Fruit fly (Drosophila melanogaster) whole organism, adult: ENCODE results near the gene CG15333.
A peak's percentile ranks its signal among the peaks of the same experiment; 100 is the strongest.

ENCODE experiments used
- CG11617 ChIP-seq: fragments of 200-800 bp; sonication (Bioruptor generic); optimal IDR thresholded peaks from 2 replicates; lab custom pipeline; 2017; ENCODE audit warnings: mild to moderate bottlenecking, missing biosample characterization, missing genetic modification reagents, missing genetic modification characterization
- CG12768 ChIP-seq: fragments of 200-800 bp; sonication (Bioruptor generic); optimal IDR thresholded peaks from 2 replicates; lab custom pipeline; 2017; ENCODE audit warnings: missing biosample characterization, missing genetic modification characterization, mild to moderate bottlenecking, moderate library complexity, missing genetic modification reagents
- CG14711 ChIP-seq: fragments of 200-800 bp; sonication (Bioruptor generic); optimal IDR thresholded peaks from 2 replicates; lab custom pipeline; 2018; ENCODE audit warnings: missing biosample characterization, mild to moderate bottlenecking, missing genetic modification characterization, moderate library complexity
- CG1620 ChIP-seq: fragments of 200-800 bp; sonication (Bioruptor generic); optimal IDR thresholded peaks from 2 replicates; lab custom pipeline; 2016; ENCODE audit warnings: missing biosample characterization, missing genetic modification characterization
- CG33017 ChIP-seq: fragments of 200-800 bp; sonication (Bioruptor generic); optimal IDR thresholded peaks from 2 replicates; lab custom pipeline; 2018; ENCODE audit warnings: missing biosample characterization, mild to moderate bottlenecking, missing genetic modification characterization, moderate library complexity
- CG5204 ChIP-seq: fragments of 200-800 bp; sonication (Bioruptor generic); optimal IDR thresholded peaks from 2 replicates; lab custom pipeline; 2016; ENCODE audit warnings: missing biosample characterization, missing genetic modification characterization
- CG7045 ChIP-seq: fragments of 200-800 bp; sonication (Bioruptor generic); optimal IDR thresholded peaks from 2 replicates; lab custom pipeline; 2017; ENCODE audit warnings: missing biosample characterization, mild to moderate bottlenecking, missing genetic modification characterization
- CG7101 ChIP-seq: fragments of 200-800 bp; sonication (Bioruptor generic); optimal IDR thresholded peaks from 2 replicates; lab custom pipeline; 2018; ENCODE audit warnings: missing biosample characterization, mild to moderate bottlenecking, missing genetic modification characterization, moderate library complexity
- Clk ChIP-seq: fragments of 200-800 bp; sonication (Bioruptor generic); optimal IDR thresholded peaks from 2 replicates; lab custom pipeline; 2017; ENCODE audit warnings: missing biosample characterization, missing genetic modification characterization
- Crg-1 ChIP-seq: fragments of 200-800 bp; sonication (Bioruptor generic); optimal IDR thresholded peaks from 2 replicates; lab custom pipeline; 2016; ENCODE audit warnings: missing biosample characterization, missing genetic modification characterization
- Hr96 ChIP-seq: fragments of 200-800 bp; sonication (Bioruptor generic); optimal IDR thresholded peaks from 2 replicates; lab custom pipeline; 2016; ENCODE audit warnings: missing biosample characterization, missing genetic modification characterization
- Mnt ChIP-seq: fragments of 200-800 bp; sonication (Bioruptor generic); optimal IDR thresholded peaks from 2 replicates; lab custom pipeline; 2016; ENCODE audit warnings: missing biosample characterization, mild to moderate bottlenecking, missing genetic modification characterization
- bab1 ChIP-seq: fragments of 200-800 bp; sonication (Bioruptor generic); optimal IDR thresholded peaks from 3 replicates; lab custom pipeline; 2019; ENCODE audit warnings: missing biosample characterization, mild to moderate bottlenecking, missing genetic modification characterization, moderate library complexity
- cic ChIP-seq: fragments of 200-800 bp; sonication (Bioruptor generic); optimal IDR thresholded peaks from 2 replicates; lab custom pipeline; 2017; ENCODE audit warnings: missing biosample characterization, mild to moderate bottlenecking, missing genetic modification characterization, moderate library complexity
- cnc ChIP-seq, 2 experiments: fragments of >200 bp; optimal IDR thresholded peaks; 2 replicates each; lab custom pipeline; 2017
- kay ChIP-seq: fragments of 200-800 bp; sonication (Bioruptor generic); peaks from one replicate; lab custom pipeline; 2016; ENCODE audit warnings: missing biosample characterization, missing genetic modification characterization, borderline replicate concordance
- ovo ChIP-seq: fragments of 200-800 bp; sonication (Bioruptor generic); optimal IDR thresholded peaks from 2 replicates; lab custom pipeline; 2016; ENCODE audit warnings: missing biosample characterization, missing genetic modification characterization
- pad ChIP-seq: fragments of 200-800 bp; sonication (Bioruptor generic); optimal IDR thresholded peaks from 3 replicates; lab custom pipeline; 2017; ENCODE audit warnings: missing biosample characterization, missing genetic modification characterization, mild to moderate bottlenecking, moderate library complexity, missing genetic modification reagents
- tj ChIP-seq: fragments of 200-800 bp; sonication (Bioruptor generic); optimal IDR thresholded peaks from 3 replicates; lab custom pipeline; 2017; ENCODE audit warnings: missing biosample characterization, mild to moderate bottlenecking, missing genetic modification characterization, moderate library complexity
- toe ChIP-seq: fragments of 200-800 bp; sonication (Bioruptor generic); optimal IDR thresholded peaks from 2 replicates; lab custom pipeline; 2016; ENCODE audit warnings: missing biosample characterization, missing genetic modification characterization

CG15333 gene

DNA sequence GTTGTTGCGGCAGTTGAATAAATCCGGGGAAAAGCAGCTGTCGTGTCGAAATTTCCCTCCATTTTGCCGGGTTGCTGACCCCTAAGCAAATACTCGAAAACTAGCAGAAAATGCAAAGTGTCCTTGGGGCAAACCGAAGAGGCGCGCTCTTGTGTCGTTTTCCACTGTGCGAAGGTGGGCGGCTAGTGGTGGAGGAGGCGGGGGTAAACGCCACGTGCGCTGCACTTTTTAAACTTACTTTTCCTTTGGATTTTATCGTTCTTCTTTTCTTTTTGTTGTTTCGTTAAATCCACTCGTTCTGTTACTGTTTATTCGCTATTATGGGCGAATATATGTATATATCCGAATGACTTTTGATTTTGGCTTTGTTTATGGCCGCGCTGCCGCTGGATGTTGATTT, 38.5 kb upstream of the CG15333 start:
- TF ChIP-seq ovo (GFP tag; lab: Kevin White, UChicago), result no peak
- no peak for TF ChIP-seq CG7045 (GFP tag; lab: Kevin White, UChicago)
- TF ChIP-seq tj, result no peak
- no peak for TF ChIP-seq toe (GFP tag; lab: Kevin White, UChicago)
- TF ChIP-seq pad (GFP tag; lab: Kevin White, UChicago), result no peak
- no peak for TF ChIP-seq CG11617
- peak; percentile 78 for TF ChIP-seq Mnt
- TF ChIP-seq CG1620 (GFP tag; lab: Kevin White, UChicago), result no peak

DNA sequence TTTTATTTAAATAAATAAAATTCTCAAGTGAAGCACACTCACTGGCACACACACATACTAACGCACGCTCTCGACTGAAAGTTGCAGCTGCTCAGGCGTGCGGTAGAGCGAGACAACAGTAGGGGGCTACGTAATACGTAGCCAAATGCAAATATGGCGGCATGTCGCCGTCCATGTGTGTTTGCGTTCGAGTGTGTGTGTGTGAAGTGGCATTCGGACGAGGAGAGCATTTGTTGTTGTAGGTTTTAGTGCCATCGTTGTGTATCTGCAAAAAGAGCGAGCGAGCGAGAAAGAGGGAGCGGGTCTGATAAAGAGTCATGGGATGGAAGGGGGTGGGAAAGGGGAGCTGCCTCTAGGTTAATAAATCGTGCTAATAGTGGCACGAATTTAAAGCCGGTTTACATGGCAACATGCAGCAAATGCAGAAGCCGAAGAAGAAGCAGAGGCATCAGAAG, 37.3 kb upstream of the CG15333 start:
- no peak for TF ChIP-seq CG1620 (GFP tag; lab: Kevin White, UChicago)
- TF ChIP-seq toe (GFP tag; lab: Kevin White, UChicago), result no peak
- TF ChIP-seq CG7045 (GFP tag; lab: Kevin White, UChicago), result no peak
- TF ChIP-seq kay (GFP tag; lab: Kevin White, UChicago), result peak; percentile 93
- TF ChIP-seq ovo (GFP tag; lab: Kevin White, UChicago), result no peak
- peak; percentile 4 for TF ChIP-seq bab1 (GFP tag; lab: Kevin White, UChicago)
- TF ChIP-seq Hr96 (GFP tag; lab: Kevin White, UChicago), result no peak
- peak; percentile 9 for TF ChIP-seq CG11617
- peak; percentile 92 for TF ChIP-seq Mnt
- peak; percentile 11 for TF ChIP-seq CG7101 (tag; lab: Kevin White, UChicago)
- TF ChIP-seq Crg-1 (GFP tag; lab: Kevin White, UChicago), result no peak
- peak; percentile 0 for TF ChIP-seq CG12768
- no peak for TF ChIP-seq CG5204
- no peak for TF ChIP-seq cnc (optimal IDR thresholded peaks at IDR 0.05; lab: Kevin White, UChicago)
- peak; percentile 65 for TF ChIP-seq pad (GFP tag; lab: Kevin White, UChicago)
- TF ChIP-seq tj, result peak; percentile 59
- TF ChIP-seq Clk (GFP tag; lab: Kevin White, UChicago), result no peak
- no peak for TF ChIP-seq CG14711 (tag; lab: Kevin White, UChicago)
- TF ChIP-seq CG33017 (tag; lab: Kevin White, UChicago), result no peak
- TF ChIP-seq cic (GFP tag; lab: Kevin White, UChicago), result peak; percentile 81

DNA sequence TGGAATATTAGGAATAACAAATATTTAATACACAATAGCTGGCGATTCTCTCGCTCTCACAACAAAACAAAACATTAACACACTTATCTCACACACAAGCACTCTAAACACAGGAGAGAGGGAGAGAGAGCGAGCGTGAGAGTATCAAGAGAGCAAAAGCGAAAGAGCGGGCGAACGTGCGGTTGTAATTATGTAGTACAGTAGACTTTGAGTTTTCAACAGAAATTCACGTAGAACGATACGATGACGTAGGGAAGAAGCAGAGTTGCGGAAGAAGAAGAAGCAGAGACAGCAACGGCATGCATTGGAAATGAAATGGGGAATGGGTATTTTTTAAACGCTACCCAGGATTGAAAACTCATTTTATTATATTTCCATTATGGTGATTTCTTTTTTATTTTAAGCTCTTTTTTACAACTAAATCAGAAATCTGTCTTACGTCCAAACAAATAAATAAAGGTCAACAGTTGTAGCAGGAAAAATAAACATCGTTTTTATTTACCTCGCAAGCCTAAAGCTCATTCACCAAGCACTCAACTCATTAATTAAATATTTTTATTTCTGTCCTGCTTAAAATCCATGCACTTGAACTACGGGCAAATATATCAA, 36.8 kb upstream of the CG15333 start:
- TF ChIP-seq Mnt (no peak), CG33017 (tag; lab: Kevin White, UChicago) (no peak), CG11617 (no peak), Hr96 (GFP tag; lab: Kevin White, UChicago) (peak; percentile 10), kay (GFP tag; lab: Kevin White, UChicago) (peak; percentile 25), ovo (GFP tag; lab: Kevin White, UChicago) (no peak)

DNA sequence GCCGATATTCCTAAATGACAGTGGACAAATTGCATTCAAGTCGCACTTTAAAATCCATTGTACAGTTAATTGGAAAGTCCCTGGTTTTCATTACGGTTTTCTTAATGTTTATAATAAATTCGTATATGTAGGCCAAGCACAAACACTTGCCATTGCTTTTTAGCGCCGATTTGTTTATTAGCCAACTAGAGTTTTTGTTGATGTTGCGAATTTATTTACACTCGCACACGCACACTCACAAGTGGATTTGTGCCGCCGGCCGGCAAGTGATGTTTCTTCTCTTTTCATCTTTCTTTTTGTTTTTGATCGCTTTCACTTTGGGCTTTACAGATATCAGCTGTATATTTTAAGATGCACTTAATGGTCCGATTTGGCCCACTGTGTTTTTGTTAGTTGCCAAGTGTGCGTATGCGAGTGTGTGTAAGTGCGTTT, 36.2 kb upstream of the CG15333 start:
- no peak for TF ChIP-seq CG33017 (tag; lab: Kevin White, UChicago)
- peak; percentile 62 for TF ChIP-seq Hr96 (GFP tag; lab: Kevin White, UChicago)
- peak; percentile 6 for TF ChIP-seq CG12768
- TF ChIP-seq CG7101 (tag; lab: Kevin White, UChicago), result peak; percentile 72
- peak; percentile 63 for TF ChIP-seq CG5204
- peak; percentile 33 for TF ChIP-seq CG1620 (GFP tag; lab: Kevin White, UChicago)
- peak; percentile 34 for TF ChIP-seq pad (GFP tag; lab: Kevin White, UChicago)
- no peak for TF ChIP-seq Mnt
- TF ChIP-seq CG11617, result peak; percentile 76
- TF ChIP-seq cic (GFP tag; lab: Kevin White, UChicago), result no peak
- TF ChIP-seq CG14711 (tag; lab: Kevin White, UChicago), result peak; percentile 44
- peak; percentile 48 for TF ChIP-seq toe (GFP tag; lab: Kevin White, UChicago)
- TF ChIP-seq ovo (GFP tag; lab: Kevin White, UChicago), result peak; percentile 68
- TF ChIP-seq Clk (GFP tag; lab: Kevin White, UChicago), result no peak
- peak; percentile 77 for TF ChIP-seq tj
- TF ChIP-seq bab1 (GFP tag; lab: Kevin White, UChicago), result no peak
- peak; percentile 67 for TF ChIP-seq Crg-1 (GFP tag; lab: Kevin White, UChicago)
- no peak for TF ChIP-seq cnc (optimal IDR thresholded peaks at IDR 0.05; lab: Kevin White, UChicago)
- peak; percentile 43 for TF ChIP-seq CG7045 (GFP tag; lab: Kevin White, UChicago)
- TF ChIP-seq kay (GFP tag; lab: Kevin White, UChicago), result no peak

DNA sequence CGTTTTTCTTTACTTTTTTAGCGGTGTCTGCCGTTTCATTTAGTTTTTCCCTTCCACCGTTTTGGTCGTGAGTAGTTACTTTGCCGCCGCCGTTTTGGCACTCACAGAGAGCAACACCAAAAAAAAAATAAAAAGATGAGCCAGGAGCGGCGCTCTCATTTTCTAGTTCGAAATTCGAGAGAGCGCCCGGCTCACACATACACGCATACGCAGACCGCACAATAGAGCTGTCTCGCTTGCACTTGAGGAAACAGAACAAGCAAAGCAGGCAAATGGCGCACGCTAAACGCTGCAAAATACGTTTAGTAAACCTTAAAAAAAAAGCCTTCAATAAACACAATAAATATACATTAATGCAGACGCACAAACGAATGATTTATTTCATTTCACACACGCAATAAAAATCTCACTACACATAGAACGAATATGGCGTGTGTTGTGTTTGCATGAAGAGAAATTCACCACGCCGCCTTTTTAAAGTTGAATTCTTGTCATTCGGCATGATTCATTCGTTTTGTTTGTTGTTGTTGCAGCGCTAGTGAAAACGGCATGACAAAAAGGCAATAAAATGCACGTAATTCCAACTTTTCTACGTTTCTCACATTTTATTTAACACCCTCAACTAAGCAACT, 35.6 kb upstream of the CG15333 start:
- TF ChIP-seq kay (GFP tag; lab: Kevin White, UChicago) (peak; percentile 96), tj (no peak), Mnt (peak; percentile 43), cic (GFP tag; lab: Kevin White, UChicago) (peak; percentile 79), toe (GFP tag; lab: Kevin White, UChicago) (no peak), CG33017 (tag; lab: Kevin White, UChicago) (no peak)

DNA sequence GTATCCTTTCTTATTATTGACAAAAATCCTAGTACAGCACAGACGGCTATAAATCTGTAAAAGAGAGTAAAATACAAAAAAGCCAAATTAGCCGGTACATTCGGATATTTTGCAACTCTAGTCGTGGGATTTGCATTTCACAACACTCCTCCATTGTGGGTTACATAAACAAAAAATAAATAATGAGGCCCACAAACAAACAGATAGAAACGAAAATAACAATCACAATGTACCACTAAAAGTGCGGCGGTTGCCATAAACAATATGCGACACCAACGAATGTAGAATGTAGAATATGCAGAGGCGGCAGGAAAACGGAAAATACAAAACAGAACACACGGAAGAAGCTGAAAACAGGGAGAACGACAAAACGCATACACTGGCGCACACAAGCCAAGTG, 34.9 kb upstream of the CG15333 start:
- TF ChIP-seq tj (peak; percentile 31), cnc (optimal IDR thresholded peaks at IDR 0.05; lab: Kevin White, UChicago) (no peak), CG7101 (tag; lab: Kevin White, UChicago) (no peak), pad (GFP tag; lab: Kevin White, UChicago) (peak; percentile 2), Mnt (no peak), CG14711 (tag; lab: Kevin White, UChicago) (no peak), CG12768 (no peak), CG11617 (no peak), CG1620 (GFP tag; lab: Kevin White, UChicago) (peak; percentile 3), Clk (GFP tag; lab: Kevin White, UChicago) (no peak)
